Fruit fly (Drosophila melanogaster): ENCODE results near the gene ph-p.

ph-p gene

DNA sequence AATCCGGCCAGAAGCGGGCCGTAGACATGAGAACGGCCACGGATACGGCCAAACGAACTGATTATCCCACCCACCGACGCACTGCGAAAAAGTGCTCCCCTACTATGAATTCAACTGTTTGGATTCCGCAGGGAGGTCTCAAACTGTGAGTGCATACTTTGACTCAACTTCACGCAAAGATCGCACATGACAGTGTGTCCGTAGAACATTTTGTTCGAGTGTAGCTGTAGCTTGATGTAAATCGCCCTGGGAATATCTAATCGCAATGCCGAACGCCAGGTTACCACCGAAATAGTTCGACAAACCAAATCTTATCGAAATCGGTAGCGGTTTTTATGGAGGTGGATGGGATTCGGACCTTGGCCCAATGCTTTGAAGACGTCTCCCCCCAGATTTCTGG, 22.8 kb upstream of the ph-p start:
- TF ChIP-seq CG17801 (GFP tag; optimal IDR thresholded peaks at IDR 0.05; ENCODE audit: partially characterized antibody): no peak

DNA sequence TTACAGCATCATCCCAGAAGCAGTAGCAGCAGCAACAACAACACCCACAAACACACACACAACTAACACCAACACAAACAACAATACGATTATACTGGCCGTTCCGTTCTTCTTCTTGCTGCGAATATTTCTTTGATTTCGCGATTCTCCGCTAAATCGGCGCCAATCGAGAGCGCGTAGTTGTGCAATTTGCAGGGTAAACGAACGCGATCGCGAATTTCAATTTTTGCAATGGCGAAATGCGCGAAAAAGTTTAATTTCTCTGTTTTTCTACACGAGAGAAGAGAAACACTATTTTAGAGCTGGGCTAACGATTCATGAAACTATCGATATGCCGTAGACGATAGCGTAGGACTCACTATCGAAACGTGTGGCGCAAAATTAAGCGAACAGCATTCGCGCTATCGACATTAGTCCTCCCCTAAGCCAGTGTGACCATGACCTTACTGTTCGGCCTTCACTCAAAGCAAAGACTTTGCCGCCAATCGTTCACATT, 20.5 kb upstream of the ph-p start, which contains the start of gene wapl:
Gene wapl, minus strand, starts transcription at position 316 of the 496 bp plus-strand sequence.
- TF ChIP-seq CG17801 (GFP tag; optimal IDR thresholded peaks at IDR 0.05; ENCODE audit: partially characterized antibody): peak; percentile 52

DNA sequence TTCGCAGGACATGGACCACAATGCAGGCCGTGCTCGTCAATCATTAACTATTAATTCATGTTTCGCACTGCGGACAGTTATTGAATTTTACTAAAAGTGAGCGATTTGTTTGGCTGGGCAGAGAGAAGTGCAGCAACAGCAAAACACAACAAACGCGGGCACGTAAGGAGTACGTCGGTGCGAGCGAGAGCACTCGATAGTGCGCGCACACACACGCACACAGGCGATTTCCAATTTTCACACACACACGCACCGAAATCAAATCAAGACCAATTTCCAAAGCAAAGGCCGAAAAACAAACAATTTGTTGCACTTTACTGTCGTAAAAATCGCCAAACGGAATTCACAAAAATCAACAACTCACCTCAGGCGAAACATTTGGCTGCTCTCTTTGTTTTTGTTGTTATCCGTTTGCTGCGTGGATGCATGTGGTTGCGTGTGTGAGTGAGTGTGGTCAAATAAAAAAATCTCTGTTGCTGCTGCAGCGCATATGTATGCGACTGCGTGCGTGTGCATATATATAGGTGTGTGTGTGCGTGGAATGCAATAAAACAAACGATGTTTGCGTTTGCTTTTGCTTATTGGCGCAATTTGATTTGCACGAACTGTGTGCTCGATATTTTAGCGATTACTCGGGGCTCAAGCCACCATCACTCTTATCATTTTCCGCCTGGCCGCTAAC, 19.9 kb upstream of the ph-p start:
- TF ChIP-seq CG17801 (GFP tag; optimal IDR thresholded peaks at IDR 0.05; ENCODE audit: partially characterized antibody): no peak

DNA sequence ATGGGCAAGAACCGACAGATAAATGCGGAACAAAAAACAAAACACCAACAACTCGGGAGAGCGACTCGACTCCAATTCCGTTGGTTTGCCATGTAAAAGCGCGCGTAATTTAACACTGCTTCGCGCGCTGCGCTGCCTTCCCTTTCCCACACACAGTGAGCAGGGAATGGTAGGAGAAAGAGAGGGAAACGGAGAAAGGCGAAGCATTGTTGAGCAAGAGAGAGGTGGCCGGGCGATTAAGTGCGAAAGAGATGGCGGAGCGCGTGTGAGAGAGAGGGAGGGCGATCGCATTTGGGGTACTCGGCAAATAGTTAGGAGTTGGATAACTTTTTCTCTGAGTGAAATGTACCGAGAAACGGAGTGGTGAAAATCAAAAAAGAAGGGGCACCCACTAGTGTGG, 17.7 kb upstream of the ph-p start:
- peak; percentile 38 for TF ChIP-seq CG17801 (GFP tag; optimal IDR thresholded peaks at IDR 0.05; ENCODE audit: partially characterized antibody)

DNA sequence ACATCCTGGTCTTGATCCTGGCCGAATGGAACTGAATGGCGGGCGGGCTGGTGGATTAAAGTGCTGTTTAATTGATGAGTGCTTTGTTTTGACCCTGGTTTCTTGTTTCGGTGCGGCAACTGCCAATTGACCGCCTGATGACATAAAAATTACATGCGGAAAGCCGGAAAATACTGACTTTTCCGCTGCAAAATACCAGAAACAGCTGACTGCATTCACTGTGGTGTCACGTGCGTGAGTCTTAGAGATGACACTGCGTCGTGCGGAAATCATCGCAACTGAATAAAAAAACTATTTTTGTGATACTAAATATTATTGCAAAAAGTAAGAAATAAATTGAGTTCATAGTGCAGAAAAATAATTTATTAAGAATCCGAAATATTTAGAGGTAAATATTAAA, 11.3 kb upstream of the ph-p start, which contains the start of gene bcn92:
Gene bcn92, minus strand, starts transcription at position 170 of the 400 bp plus-strand sequence.
- peak; percentile 41 for TF ChIP-seq CG17801 (GFP tag; optimal IDR thresholded peaks at IDR 0.05; ENCODE audit: partially characterized antibody)

DNA sequence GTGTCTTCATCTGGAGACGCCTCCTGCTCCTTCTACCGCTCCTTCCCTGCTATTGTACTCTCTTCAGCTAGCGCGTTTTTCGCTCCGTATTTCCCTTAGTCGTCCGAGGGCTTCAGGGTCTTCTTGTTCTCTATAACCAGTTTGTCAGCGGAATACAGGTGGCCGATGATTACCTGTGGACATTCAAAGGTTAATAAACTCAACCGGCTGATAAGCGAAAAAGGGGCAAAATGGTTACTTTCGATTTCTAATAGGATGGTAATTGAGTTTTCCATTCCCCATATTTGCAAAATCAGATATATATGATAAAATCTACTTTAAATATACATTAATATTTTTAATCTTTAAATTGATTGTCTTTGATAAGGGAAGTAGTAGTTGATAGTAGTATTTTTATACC, 10.5 kb upstream of the ph-p start:
- TF ChIP-seq CG17801 (GFP tag; optimal IDR thresholded peaks at IDR 0.05; ENCODE audit: partially characterized antibody): no peak

DNA sequence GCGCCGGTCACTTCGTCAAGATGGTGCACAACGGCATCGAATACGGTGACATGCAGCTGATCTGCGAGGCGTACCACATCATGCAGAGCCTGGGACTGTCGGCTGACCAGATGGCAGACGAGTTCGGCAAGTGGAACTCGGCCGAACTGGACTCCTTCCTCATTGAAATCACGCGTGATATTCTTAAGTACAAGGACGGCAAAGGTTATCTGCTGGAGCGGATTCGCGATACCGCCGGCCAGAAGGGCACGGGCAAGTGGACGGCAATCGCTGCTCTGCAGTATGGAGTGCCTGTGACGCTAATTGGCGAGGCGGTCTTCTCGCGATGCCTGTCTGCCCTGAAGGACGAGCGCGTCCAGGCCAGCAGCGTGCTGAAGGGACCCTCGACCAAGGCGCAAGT, 9.3 kb upstream of the ph-p start:
- TF ChIP-seq CG17801 (GFP tag; optimal IDR thresholded peaks at IDR 0.05; ENCODE audit: partially characterized antibody): no peak

DNA sequence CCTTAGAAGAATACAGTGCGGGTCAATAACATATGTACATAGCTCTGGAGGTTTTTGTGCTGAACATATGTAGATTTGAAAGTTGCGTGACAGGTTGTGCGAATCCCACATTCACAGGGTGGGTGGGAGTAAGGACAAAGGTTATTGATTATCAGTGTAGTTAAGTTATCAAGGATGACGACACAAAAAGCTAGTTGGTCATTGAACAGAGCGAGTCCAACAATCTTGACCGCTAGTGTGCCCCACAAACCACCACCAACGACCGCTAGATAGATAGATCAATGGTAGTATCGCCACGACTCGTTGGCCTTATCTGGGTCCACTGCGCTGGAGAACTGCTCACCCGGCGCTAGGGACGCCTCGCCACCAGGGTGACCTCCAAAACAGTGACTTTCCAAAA, 8.4 kb upstream of the ph-p start:
- TF ChIP-seq CG17801 (GFP tag; optimal IDR thresholded peaks at IDR 0.05; ENCODE audit: partially characterized antibody): no peak

DNA sequence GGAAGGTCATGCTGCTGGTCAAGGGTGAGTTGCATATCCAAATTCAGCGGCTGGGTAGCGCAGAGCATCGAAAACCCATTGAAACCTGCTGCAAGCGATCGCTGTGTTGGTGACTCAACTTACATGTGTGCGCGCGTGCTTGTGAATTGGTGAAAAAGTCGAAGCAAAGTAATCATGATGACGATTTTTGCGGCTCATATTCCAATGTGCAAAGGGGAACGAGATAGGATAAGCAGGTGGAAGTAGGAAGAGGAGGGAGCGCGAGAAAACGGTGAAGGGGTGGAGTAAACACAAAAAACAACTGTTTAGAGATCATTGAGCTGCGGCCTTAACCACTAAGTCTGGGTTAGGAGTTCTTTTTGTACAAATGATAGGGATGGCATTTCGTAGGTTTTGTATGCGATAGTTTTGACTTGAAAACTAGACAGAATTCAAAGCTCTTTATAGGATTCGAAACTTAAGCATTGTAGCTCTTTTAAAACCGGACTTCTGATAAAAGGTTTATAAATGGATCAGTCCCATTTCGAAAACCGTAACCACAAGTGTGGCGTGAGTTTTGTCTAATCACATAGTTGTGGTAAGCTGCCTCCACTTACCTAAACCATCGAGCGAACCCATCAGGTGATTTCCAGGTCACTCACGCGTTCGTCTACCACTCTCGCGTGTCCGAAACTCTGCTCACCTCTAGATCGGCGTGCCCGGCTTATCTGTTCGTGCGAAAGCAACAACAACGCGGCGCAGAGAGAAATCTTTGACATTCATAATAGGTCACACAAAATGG, 7.7 kb upstream of the ph-p start:
- peak; percentile 80 for TF ChIP-seq CG17801 (GFP tag; optimal IDR thresholded peaks at IDR 0.05; ENCODE audit: partially characterized antibody)

DNA sequence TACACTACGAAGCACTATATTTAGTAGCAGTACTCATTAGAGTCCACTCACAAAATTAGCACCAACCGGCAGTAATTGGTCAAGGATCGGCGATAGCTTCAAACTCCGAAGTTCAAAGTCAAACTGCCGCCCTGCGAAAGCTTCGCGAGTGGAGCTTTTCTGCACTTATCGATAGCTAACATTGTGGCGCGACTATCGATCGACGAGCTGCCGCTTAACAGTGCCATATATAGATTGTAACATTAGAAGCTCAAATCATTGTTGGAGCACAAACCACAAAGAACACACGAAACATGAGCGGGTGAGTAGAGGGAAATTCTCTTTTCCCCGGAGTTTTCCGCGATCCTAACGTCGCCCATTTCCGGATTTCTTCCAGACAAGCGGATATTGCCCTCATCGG, 6.9 kb upstream of the ph-p start, which contains the start of gene Pgd:
Gene Pgd, plus strand, starts transcription at position 23 of the 400 bp plus-strand sequence.
- peak; percentile 73 for TF ChIP-seq CG17801 (GFP tag; optimal IDR thresholded peaks at IDR 0.05; ENCODE audit: partially characterized antibody)

DNA sequence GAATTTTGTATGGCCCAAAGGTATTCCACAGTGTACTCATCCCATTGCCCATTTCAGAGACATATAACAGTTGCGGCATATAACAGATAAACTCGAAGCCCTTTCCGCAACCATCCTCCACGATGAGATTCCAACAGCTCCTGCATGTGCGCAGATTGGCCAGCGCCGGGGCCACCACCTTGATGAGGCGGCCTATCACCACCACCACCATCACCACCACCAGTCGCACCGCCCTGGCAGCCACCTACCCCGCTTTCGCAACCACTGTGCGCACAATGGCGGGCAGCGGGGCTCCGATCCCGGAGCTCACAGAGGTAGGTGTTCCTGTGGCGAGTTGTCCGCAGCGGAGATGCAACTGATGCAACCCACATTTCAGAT, 4.8 kb upstream of the ph-p start:
- no peak for TF ChIP-seq CG17801 (GFP tag; optimal IDR thresholded peaks at IDR 0.05; ENCODE audit: partially characterized antibody)

DNA sequence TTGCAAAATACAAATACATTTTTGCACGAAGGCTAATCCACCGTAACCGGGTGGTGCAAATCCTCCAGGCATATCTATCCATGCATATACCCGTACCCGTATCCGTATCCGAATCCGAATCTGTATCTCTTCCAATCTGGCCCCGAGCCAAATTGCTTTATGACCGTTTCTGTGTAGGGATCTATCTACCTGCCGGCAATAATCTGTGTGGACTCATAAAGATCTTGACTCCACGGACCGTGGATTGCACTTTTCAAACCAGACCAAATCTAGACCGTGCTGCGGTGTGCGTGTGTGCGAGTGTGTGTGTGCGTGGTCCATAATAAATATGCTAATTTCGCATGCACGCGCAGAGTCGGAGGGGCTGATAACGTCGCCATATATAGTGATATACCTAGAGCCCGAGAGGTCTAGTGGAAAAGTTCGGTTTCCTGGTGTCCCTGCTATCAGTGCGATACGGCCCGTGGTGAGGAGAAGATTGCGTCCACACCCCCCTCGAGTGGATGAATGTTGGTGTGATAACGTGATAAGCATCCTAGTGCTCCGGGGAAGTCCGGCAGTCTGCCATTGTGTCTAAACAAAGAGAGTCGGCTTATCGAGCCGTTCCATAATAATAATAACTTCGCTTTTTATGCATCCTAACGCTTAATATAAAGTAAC, 4.2 kb upstream of the ph-p start:
- TF ChIP-seq CG17801 (GFP tag; optimal IDR thresholded peaks at IDR 0.05; ENCODE audit: partially characterized antibody): no peak

DNA sequence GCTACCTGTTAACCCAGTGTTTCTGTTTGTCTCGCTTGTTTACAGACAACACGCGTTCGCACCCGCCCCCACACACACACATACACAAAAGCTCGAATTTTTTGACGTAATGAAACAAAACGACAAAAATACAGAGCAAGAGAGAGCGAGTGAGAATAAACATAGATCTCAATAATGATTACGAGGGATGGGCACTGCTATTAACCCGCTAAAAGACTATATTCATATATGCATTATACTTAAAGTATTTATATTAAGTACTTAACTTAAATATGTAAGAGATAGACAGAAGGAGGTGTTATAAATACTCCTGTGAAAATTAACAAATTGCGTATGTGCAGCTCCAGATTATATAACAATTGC, 3.7 kb upstream of the ph-p start:
- TF ChIP-seq CG17801 (GFP tag; optimal IDR thresholded peaks at IDR 0.05; ENCODE audit: partially characterized antibody): peak; percentile 53

DNA sequence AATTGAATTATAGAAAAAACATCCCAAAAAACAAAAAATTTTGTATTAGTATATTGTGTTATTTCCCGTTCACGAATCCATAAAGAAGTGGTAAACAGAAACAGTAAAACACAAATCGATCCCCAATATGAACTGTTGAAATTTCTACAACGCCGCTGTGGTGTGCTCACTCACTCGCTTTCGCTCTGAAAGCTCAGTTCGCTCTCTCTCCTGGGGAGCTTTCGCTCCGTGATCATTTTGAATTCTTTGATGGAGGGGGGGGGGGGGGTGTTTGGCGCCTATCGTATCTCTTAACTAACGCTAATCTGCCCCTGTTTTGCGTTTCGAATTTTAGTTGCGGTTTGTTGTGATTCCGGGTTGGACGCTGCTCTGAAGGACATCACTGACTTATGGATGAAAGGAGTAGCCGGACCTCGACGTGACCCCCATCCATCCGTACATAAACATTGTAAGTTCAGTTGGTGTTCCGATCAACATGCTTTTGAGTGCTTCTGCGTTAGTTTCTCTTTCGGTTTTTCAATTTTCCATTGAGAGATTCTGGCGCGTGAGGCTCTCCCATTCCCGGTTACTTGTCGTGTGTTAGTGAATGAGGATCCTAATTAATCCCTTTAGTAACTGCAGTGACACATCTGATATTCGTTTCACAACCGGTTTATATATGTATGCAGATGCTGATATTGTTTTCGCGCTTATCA, 3.1 kb upstream of the ph-p start, which contains the start of gene D2hgdh:
Gene D2hgdh, plus strand, starts transcription at position 331 of the 695 bp plus-strand sequence.
- peak; percentile 2 for TF ChIP-seq CG17801 (GFP tag; optimal IDR thresholded peaks at IDR 0.05; ENCODE audit: partially characterized antibody)

DNA sequence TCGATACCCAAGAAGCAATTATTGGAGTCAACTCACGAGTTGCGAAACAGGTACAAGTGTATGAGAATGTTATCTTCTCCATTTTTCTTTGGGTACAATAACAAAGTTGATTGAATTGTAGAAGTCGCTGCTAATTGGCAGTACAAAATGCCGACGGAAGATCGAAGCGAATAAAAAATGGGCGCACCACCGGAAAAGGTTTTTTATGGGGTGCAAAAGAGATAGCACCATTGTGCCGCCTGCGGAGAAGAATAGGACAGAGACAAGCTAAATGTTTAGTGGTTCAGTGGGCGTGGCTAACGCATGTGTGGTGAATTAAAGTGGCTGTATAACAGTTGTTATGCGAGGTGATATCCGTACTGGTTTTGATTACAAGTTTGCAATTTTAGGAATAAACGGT, 2.3 kb upstream of the ph-p start:
- no peak for TF ChIP-seq CG17801 (GFP tag; optimal IDR thresholded peaks at IDR 0.05; ENCODE audit: partially characterized antibody)
